Worm (Caenorhabditis elegans) whole organism, L2 larva: ENCODE measurements around the gene F20D6.6.

Source experiments
- ama-1 ChIP-seq: fragments of 150-350 bp; optimal IDR thresholded peaks from 2 replicates; lab custom pipeline; 2018; ENCODE audit warnings: inconsistent platforms
- nhr-237 ChIP-seq: fragments of 150-350 bp; optimal IDR thresholded peaks from 2 replicates; lab custom pipeline; 2014; ENCODE audit warnings: missing biosample characterization, missing genetic modification characterization
- nhr-6 ChIP-seq: fragments of 150-350 bp; optimal IDR thresholded peaks from 2 replicates; lab custom pipeline; 2014; ENCODE audit warnings: missing biosample characterization, missing genetic modification characterization
- unc-39 ChIP-seq: fragments of 150-350 bp; optimal IDR thresholded peaks from 2 replicates; lab custom pipeline; 2014; ENCODE audit warnings: missing biosample characterization, missing genetic modification characterization

- TF ChIP-seq nhr-237 (tag; lab: Kevin White, UChicago) = no peak
- no peak for TF ChIP-seq ama-1
- TF ChIP-seq nhr-6 = no peak
- TF ChIP-seq unc-39 (tag; lab: Kevin White, UChicago) = no peak
These were observed 30.7 kb downstream of the F20D6.6 start, which contains the start of gene F20D6.1 for ce11 chrV:8190430-8190829.
